Worm (Caenorhabditis elegans) whole organism, L1 larva: ENCODE results near the gene cytb-5.1.

Source experiments
- C04F5.9 ChIP-seq: sonication (generic microtip); optimal IDR thresholded peaks from 2 replicates; lab custom pipeline; 2016; ENCODE audit warnings: missing genetic modification characterization, missing compliant biosample characterization
- C16A3.4 ChIP-seq: fragments of 150-350 bp; optimal IDR thresholded peaks from 2 replicates; lab custom pipeline; 2014; ENCODE audit warnings: missing biosample characterization, missing genetic modification characterization
- C34B4.2 ChIP-seq: sonication (generic microtip); optimal IDR thresholded peaks from 2 replicates; lab custom pipeline; 2017; ENCODE audit warnings: mild to moderate bottlenecking, missing genetic modification characterization, missing compliant biosample characterization
- F16B12.6 ChIP-seq: fragments of 150-350 bp; optimal IDR thresholded peaks from 2 replicates; lab custom pipeline; 2014; ENCODE audit warnings: missing biosample characterization, missing genetic modification characterization
- Y116A8C.19 ChIP-seq: sonication (generic microtip); optimal IDR thresholded peaks from 2 replicates; lab custom pipeline; 2016; ENCODE audit warnings: missing compliant biosample characterization, missing genetic modification characterization, borderline replicate concordance
- aha-1 ChIP-seq: fragments of 150-350 bp; optimal IDR thresholded peaks from 2 replicates; lab custom pipeline; 2014; ENCODE audit warnings: missing biosample characterization, missing genetic modification characterization
- alr-1 ChIP-seq: fragments of 200-800 bp; sonication (Bioruptor generic); optimal IDR thresholded peaks from 2 replicates; lab custom pipeline; 2018; ENCODE audit warnings: borderline replicate concordance, mild to moderate bottlenecking, missing genetic modification characterization, missing compliant biosample characterization
- ama-1 ChIP-seq: fragments of 150-350 bp; optimal IDR thresholded peaks from 2 replicates; lab custom pipeline; 2014
- ceh-63 ChIP-seq: fragments of 200-800 bp; sonication (Bioruptor generic); optimal IDR thresholded peaks from 2 replicates; lab custom pipeline; 2018; ENCODE audit warnings: mild to moderate bottlenecking, missing genetic modification characterization, missing compliant biosample characterization
- ceh-8 ChIP-seq: fragments of 200-800 bp; sonication (Bioruptor generic); optimal IDR thresholded peaks from 2 replicates; lab custom pipeline; 2018; ENCODE audit warnings: mild to moderate bottlenecking, missing genetic modification characterization, moderate library complexity, missing compliant biosample characterization
- ceh-88 ChIP-seq: fragments of 200-800 bp; sonication (Bioruptor generic); IDR thresholded peaks from 2 replicates; pipeline ENCODE4 v1.3.6; 2022; ENCODE audit warnings: missing genetic modification characterization, missing compliant biosample characterization
- ceh-90 ChIP-seq: sonication (generic microtip); optimal IDR thresholded peaks from 2 replicates; lab custom pipeline; 2016; ENCODE audit warnings: missing genetic modification characterization, missing compliant biosample characterization
- ces-1 ChIP-seq: fragments of 150-350 bp; optimal IDR thresholded peaks from 2 replicates; lab custom pipeline; 2014; ENCODE audit warnings: missing biosample characterization, missing genetic modification reagents, missing genetic modification characterization
- dpl-1 ChIP-seq, 3 experiments: fragments of 150-350 bp in 2 of 3; sonication (generic microtip) in 1 of 3; optimal IDR thresholded peaks; 2 replicates each; lab custom pipeline; 2014 to 2017; ENCODE audit warnings: missing biosample characterization in 3 of 3, missing genetic modification characterization in 3 of 3, missing genetic modification reagents in 3 of 3
- dsc-1 ChIP-seq: sonication (generic microtip); optimal IDR thresholded peaks from 2 replicates; lab custom pipeline; 2016; ENCODE audit warnings: mild to moderate bottlenecking, missing genetic modification characterization, missing compliant biosample characterization
- efl-1 ChIP-seq, 4 experiments: fragments of 150-350 bp; optimal IDR thresholded peaks in 3 of 4; peaks in 1 of 4; 1 replicate in 1 of 4; 2 replicates in 3 of 4; lab custom pipeline; 2014; ENCODE audit warnings: missing biosample characterization in 2 of 4, missing genetic modification characterization in 2 of 4, missing genetic modification reagents in 2 of 4
- efl-3 ChIP-seq: fragments of 200-800 bp; sonication (Bioruptor generic); optimal IDR thresholded peaks from 2 replicates; lab custom pipeline; 2018; ENCODE audit warnings: mild to moderate bottlenecking, missing genetic modification characterization, missing compliant biosample characterization
- egl-27 ChIP-seq, 2 experiments: fragments of 150-350 bp in 1 of 2; sonication (generic microtip); optimal IDR thresholded peaks; 3 replicates each; lab custom pipeline; 2017 to 2018; ENCODE audit warnings: missing biosample characterization in 2 of 2, missing genetic modification characterization in 2 of 2, missing genetic modification reagents in 2 of 2
- elt-2 ChIP-seq: sonication (generic microtip); optimal IDR thresholded peaks from 2 replicates; lab custom pipeline; 2016; ENCODE audit warnings: missing genetic modification characterization, mild to moderate bottlenecking, inconsistent platforms, missing compliant biosample characterization, missing genetic modification reagents
- ets-5 ChIP-seq: fragments of 200-800 bp; sonication (Bioruptor generic); IDR thresholded peaks from 2 replicates; pipeline ENCODE4 v1.3.6; 2022; ENCODE audit warnings: missing genetic modification characterization, missing compliant biosample characterization
- fkh-4 ChIP-seq: sonication (generic microtip); optimal IDR thresholded peaks from 2 replicates; lab custom pipeline; 2016; ENCODE audit warnings: missing compliant biosample characterization, missing genetic modification characterization, borderline replicate concordance
- fkh-8 ChIP-seq: sonication (generic microtip); optimal IDR thresholded peaks from 2 replicates; lab custom pipeline; 2016; ENCODE audit warnings: mild to moderate bottlenecking, missing genetic modification characterization, missing compliant biosample characterization
- hlh-17 ChIP-seq: fragments of 200-800 bp; sonication (Bioruptor generic); optimal IDR thresholded peaks from 2 replicates; lab custom pipeline; 2018; ENCODE audit warnings: missing genetic modification characterization, mild to moderate bottlenecking, missing compliant biosample characterization, moderate library complexity, borderline replicate concordance
- jun-1 ChIP-seq: fragments of 150-350 bp; optimal IDR thresholded peaks from 2 replicates; lab custom pipeline; 2014; ENCODE audit warnings: missing biosample characterization, missing genetic modification reagents, missing genetic modification characterization
- lin-13 ChIP-seq: fragments of 150-350 bp; optimal IDR thresholded peaks from 2 replicates; lab custom pipeline; 2014; ENCODE audit warnings: missing biosample characterization, missing genetic modification reagents, missing genetic modification characterization
- lin-14 ChIP-seq: fragments of 200-800 bp; sonication (Bioruptor generic); optimal IDR thresholded peaks from 2 replicates; lab custom pipeline; 2018; ENCODE audit warnings: mild to moderate bottlenecking, missing genetic modification characterization, moderate library complexity, missing compliant biosample characterization
- lin-15B ChIP-seq: fragments of 150-350 bp; sonication (generic microtip); optimal IDR thresholded peaks from 3 replicates; lab custom pipeline; 2014; ENCODE audit warnings: missing biosample characterization, missing genetic modification characterization
- lin-35 ChIP-seq, 2 experiments: fragments of 150-350 bp; optimal IDR thresholded peaks; 2 replicates each; lab custom pipeline; 2014; ENCODE audit warnings: missing biosample characterization in 2 of 2, missing genetic modification characterization in 2 of 2, missing genetic modification reagents in 2 of 2
- lin-39 ChIP-seq: fragments of 150-350 bp; optimal IDR thresholded peaks from 2 replicates; lab custom pipeline; 2014; ENCODE audit warnings: missing biosample characterization, missing genetic modification reagents, missing genetic modification characterization
- lsy-2 ChIP-seq, 2 experiments: fragments of 150-350 bp; optimal IDR thresholded peaks; 2 replicates each; lab custom pipeline; 2014; ENCODE audit warnings: missing biosample characterization in 2 of 2, missing genetic modification characterization in 2 of 2
- mab-9 ChIP-seq: fragments of 200-800 bp; sonication (Bioruptor generic); IDR thresholded peaks from 2 replicates; pipeline ENCODE4 v1.3.6; 2022; ENCODE audit warnings: missing genetic modification reagents, missing genetic modification characterization, missing compliant biosample characterization
- mep-1 ChIP-seq: fragments of 150-350 bp; optimal IDR thresholded peaks from 2 replicates; lab custom pipeline; 2014; ENCODE audit warnings: missing biosample characterization, missing genetic modification characterization
- nhr-11 ChIP-seq: fragments of 150-350 bp; optimal IDR thresholded peaks from 2 replicates; lab custom pipeline; 2014; ENCODE audit warnings: missing biosample characterization, missing genetic modification characterization
- nhr-12 ChIP-seq: sonication (generic microtip); optimal IDR thresholded peaks from 2 replicates; lab custom pipeline; 2017; ENCODE audit warnings: missing biosample characterization, missing genetic modification characterization
- nhr-20 ChIP-seq: sonication (generic microtip); optimal IDR thresholded peaks from 2 replicates; lab custom pipeline; 2016; ENCODE audit warnings: mild to moderate bottlenecking, missing genetic modification characterization, missing compliant biosample characterization
- nhr-47 ChIP-seq: sonication (generic microtip); optimal IDR thresholded peaks from 2 replicates; lab custom pipeline; 2016; ENCODE audit warnings: mild to moderate bottlenecking, missing genetic modification characterization, moderate library complexity, missing compliant biosample characterization
- nhr-76 ChIP-seq: sonication (generic microtip); optimal IDR thresholded peaks from 2 replicates; lab custom pipeline; 2017; ENCODE audit warnings: missing biosample characterization, missing genetic modification characterization
- nhr-84 ChIP-seq: sonication (generic microtip); optimal IDR thresholded peaks from 2 replicates; lab custom pipeline; 2017; ENCODE audit warnings: missing biosample characterization, missing genetic modification characterization
- pqm-1 ChIP-seq: sonication (generic microtip); optimal IDR thresholded peaks from 3 replicates; lab custom pipeline; 2017; ENCODE audit warnings: missing biosample characterization, missing genetic modification characterization
- rnt-1 ChIP-seq: sonication (generic microtip); optimal IDR thresholded peaks from 2 replicates; lab custom pipeline; 2016; ENCODE audit warnings: mild to moderate bottlenecking, missing genetic modification characterization, moderate library complexity, missing compliant biosample characterization
- snu-23 ChIP-seq: sonication (generic microtip); optimal IDR thresholded peaks from 2 replicates; lab custom pipeline; 2016; ENCODE audit warnings: missing genetic modification characterization, missing compliant biosample characterization
- sptf-1 ChIP-seq: fragments of 150-350 bp; optimal IDR thresholded peaks from 2 replicates; lab custom pipeline; 2014; ENCODE audit warnings: missing biosample characterization, missing genetic modification characterization
- swsn-7 ChIP-seq: sonication (generic microtip); optimal IDR thresholded peaks from 2 replicates; lab custom pipeline; 2016; ENCODE audit warnings: missing genetic modification characterization, missing compliant biosample characterization
- unc-130 ChIP-seq: fragments of 150-350 bp; optimal IDR thresholded peaks from 2 replicates; lab custom pipeline; 2017; ENCODE audit warnings: missing biosample characterization, missing genetic modification characterization, inconsistent platforms
- unc-30 ChIP-seq: sonication (generic microtip); optimal IDR thresholded peaks from 2 replicates; lab custom pipeline; 2017; ENCODE audit warnings: missing biosample characterization, missing genetic modification characterization
- unc-62 ChIP-seq: fragments of 150-350 bp; optimal IDR thresholded peaks from 2 replicates; lab custom pipeline; 2014; ENCODE audit warnings: missing biosample characterization, missing genetic modification reagents, missing genetic modification characterization
- unc-86 ChIP-seq: sonication (generic microtip); optimal IDR thresholded peaks from 2 replicates; lab custom pipeline; 2016; ENCODE audit warnings: missing genetic modification characterization, missing compliant biosample characterization
- vab-15 ChIP-seq: sonication (generic microtip); optimal IDR thresholded peaks from 2 replicates; lab custom pipeline; 2017; ENCODE audit warnings: missing genotype, mild to moderate bottlenecking, missing genetic modification characterization, missing compliant biosample characterization
- zag-1 ChIP-seq: fragments of 150-350 bp; optimal IDR thresholded peaks from 2 replicates; lab custom pipeline; 2014; ENCODE audit warnings: missing biosample characterization, missing genetic modification characterization
- zip-4 ChIP-seq: fragments of 200-800 bp; sonication (Bioruptor generic); optimal IDR thresholded peaks from 2 replicates; lab custom pipeline; 2018; ENCODE audit warnings: mild to moderate bottlenecking, missing genetic modification characterization, moderate library complexity, missing compliant biosample characterization
- ztf-4 ChIP-seq: fragments of 150-350 bp; optimal IDR thresholded peaks from 2 replicates; lab custom pipeline; 2014; ENCODE audit warnings: missing biosample characterization, missing genetic modification characterization

The cytb-5.1 gene

ce11 chrX:14015366-14015765 lies 13.6 kb downstream of the cytb-5.1 start, which contains the start of gene C04C11.25:
Gene C04C11.25 (minus strand): TSS chrX:14015466.
- TF ChIP-seq nhr-47 (no peak), C04F5.9 (tag; lab: Kevin White, UChicago) (no peak), egl-27 (tag; optimal IDR thresholded peaks at IDR 0.05; lab: Kevin White, UChicago) (no peak), efl-1 (optimal IDR thresholded peaks at IDR 0.05; lab: Kevin White, UChicago) (no peak), efl-1 (GFP tag; optimal IDR thresholded peaks at IDR 0.05 in 1 of 2; lab: Kevin White, UChicago) (no peak), unc-30 (tag; lab: Kevin White, UChicago) (no peak), hlh-17 (no peak), ama-1 (lab: Kevin White, UChicago) (no peak), fkh-8 (no peak), nhr-12 (tag; lab: Kevin White, UChicago) (no peak), dpl-1 (GFP tag; optimal IDR thresholded peaks at IDR 0.05; lab: Kevin White, UChicago) (no peak), lin-35 (GFP tag; optimal IDR thresholded peaks at IDR 0.05; lab: Kevin White, UChicago) (no peak), snu-23 (GFP tag; lab: Kevin White, UChicago) (no peak), ceh-90 (tag; lab: Kevin White, UChicago) (no peak), ceh-63 (GFP tag; lab: Kevin White, UChicago) (no peak)

DNA sequence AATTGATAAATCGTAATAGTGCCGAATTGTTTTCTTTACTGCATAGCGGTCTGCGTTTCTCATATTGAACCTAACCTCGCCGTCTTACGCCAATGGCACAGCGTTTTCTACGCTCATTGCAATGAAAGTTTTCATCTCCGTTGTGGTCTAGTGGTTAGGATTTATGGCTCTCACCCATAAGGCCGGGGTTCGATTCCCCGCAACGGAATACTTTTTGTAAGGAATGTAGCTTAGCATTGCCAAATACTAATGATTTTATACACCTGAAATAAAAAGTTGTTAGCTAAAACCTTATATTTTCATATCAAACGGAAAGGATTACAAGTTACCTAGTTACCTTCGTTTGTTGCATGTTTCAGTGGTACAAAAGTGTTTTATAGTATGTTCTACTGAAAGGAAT lies 14.1 kb downstream of the cytb-5.1 start:
- no peak for TF ChIP-seq lin-15B (tag; lab: Kevin White, UChicago)
- peak; percentile 88 for TF ChIP-seq lin-14 (GFP tag; lab: Kevin White, UChicago)
- TF ChIP-seq lin-13 (GFP tag; lab: Kevin White, UChicago): peak; percentile 22
- peak; percentile 91 for TF ChIP-seq unc-130
- no peak for TF ChIP-seq vab-15 (tag; lab: Kevin White, UChicago)
- TF ChIP-seq aha-1 (tag; lab: Kevin White, UChicago): no peak
- no peak for TF ChIP-seq pqm-1
- TF ChIP-seq unc-62 (GFP tag; lab: Kevin White, UChicago): no peak
- peak; percentile 26 for TF ChIP-seq nhr-76 (tag; lab: Kevin White, UChicago)
- TF ChIP-seq unc-86 (tag; lab: Kevin White, UChicago): peak; percentile 69
- TF ChIP-seq ceh-88: peak; percentile 48; the same call in 1 of the 2 replicates
- TF ChIP-seq sptf-1 (tag; lab: Kevin White, UChicago): no peak
- peak; percentile 60 to 75 for TF ChIP-seq lsy-2 (tag; optimal IDR thresholded peaks at IDR 0.05; lab: Kevin White, UChicago)
- TF ChIP-seq zag-1 (tag; lab: Kevin White, UChicago): peak; percentile 47
- no peak for TF ChIP-seq F16B12.6 (tag; lab: Kevin White, UChicago)
- TF ChIP-seq Y116A8C.19 (tag; lab: Kevin White, UChicago): no peak
- no peak for TF ChIP-seq lin-39 (tag; lab: Kevin White, UChicago)
- TF ChIP-seq dpl-1 (GFP tag; optimal IDR thresholded peaks at IDR 0.05; lab: Kevin White, UChicago): peak; percentile 14 to 31 (median 25)
- TF ChIP-seq C34B4.2 (tag; lab: Kevin White, UChicago): no peak
- TF ChIP-seq ces-1 (GFP tag; lab: Kevin White, UChicago): no peak
- no peak for TF ChIP-seq mab-9 (GFP tag; lab: Robert Waterston, UW)
- no peak for TF ChIP-seq fkh-4 (tag; lab: Kevin White, UChicago)
- peak; percentile 74 for TF ChIP-seq mep-1
- peak; percentile 37 for TF ChIP-seq jun-1 (tag; lab: Kevin White, UChicago)
- no peak for TF ChIP-seq ceh-8 (GFP tag; lab: Kevin White, UChicago)
- peak; percentile 87 for TF ChIP-seq nhr-20 (tag; lab: Kevin White, UChicago)
- peak; percentile 1 for TF ChIP-seq nhr-11
- peak; percentile 89 for TF ChIP-seq dsc-1 (tag; lab: Kevin White, UChicago)
- TF ChIP-seq ztf-4 (tag; lab: Kevin White, UChicago): peak; percentile 61
- TF ChIP-seq lin-35 (GFP tag; optimal IDR thresholded peaks at IDR 0.05; lab: Kevin White, UChicago): peak; percentile 47 to 78
- TF ChIP-seq ets-5 (GFP tag; lab: Robert Waterston, UW): no peak
- TF ChIP-seq ceh-90 (tag; lab: Kevin White, UChicago): no peak
- TF ChIP-seq elt-2: peak; percentile 60
- TF ChIP-seq C16A3.4 (tag; lab: Kevin White, UChicago): peak; percentile 77
- TF ChIP-seq C04F5.9 (tag; lab: Kevin White, UChicago): no peak
- TF ChIP-seq swsn-7 (tag; lab: Kevin White, UChicago): peak; percentile 86
- TF ChIP-seq unc-30 (tag; lab: Kevin White, UChicago): no peak
- TF ChIP-seq nhr-84 (tag; lab: Kevin White, UChicago): no peak
- TF ChIP-seq rnt-1 (tag; lab: Kevin White, UChicago): peak; percentile 81
- TF ChIP-seq zip-4 (GFP tag; lab: Kevin White, UChicago): peak; percentile 1
- TF ChIP-seq alr-1 (tag; lab: Kevin White, UChicago): no peak
- TF ChIP-seq efl-3: no peak
